Worm (Caenorhabditis elegans): ENCODE data around the gene K09C6.7.
"Not testable (repeated sequence)": the region's sequence is repeated elsewhere in the genome, so short reads cannot be mapped to it uniquely, and the experiment has no call there.

DNA sequence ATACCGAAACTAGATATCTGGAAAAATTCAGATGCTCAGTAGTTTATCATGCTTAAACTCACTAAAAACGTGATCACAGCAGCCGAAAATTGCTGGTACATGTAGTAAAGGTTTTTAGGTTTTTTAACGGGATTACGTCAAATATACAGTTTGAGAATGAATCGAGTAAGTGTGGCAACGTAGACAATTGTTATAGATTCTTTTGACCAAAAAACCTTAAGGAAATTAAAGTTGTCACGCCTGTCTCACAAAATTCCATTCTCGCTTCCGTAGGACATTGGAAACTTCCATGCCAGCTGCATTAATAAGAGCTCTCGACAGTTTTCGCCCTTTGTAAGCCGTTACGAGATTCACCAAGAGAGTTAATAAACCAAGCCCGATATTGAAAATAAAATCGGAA, 16.0 kb downstream of the K09C6.7 start, which contains the start of gene srx-31:
- TF ChIP-seq W03F9.2, him-1, dao-5 (tag; optimal IDR thresholded peaks at IDR 0.05): not testable (repeated sequence)
